Fruit fly (Drosophila melanogaster) whole organism: ENCODE results near the gene Zw10.

Experiments
- CG8478 ChIP-seq: fragments of >200 bp; optimal IDR thresholded peaks from 2 replicates; lab custom pipeline; 2018; ENCODE audit warnings: inconsistent platforms
- Dll ChIP-seq: fragments of >200 bp; optimal IDR thresholded peaks from 2 replicates; lab custom pipeline; 2017
- EcR ChIP-seq, 2 experiments: fragments of >200 bp; optimal IDR thresholded peaks; 2 replicates each; lab custom pipeline; 2017; ENCODE audit warnings: missing biosample characterization in 2 of 2, missing genetic modification characterization in 2 of 2, missing genetic modification reagents in 2 of 2
- pan ChIP-seq: fragments of >200 bp; optimal IDR thresholded peaks from 2 replicates; lab custom pipeline; 2017
- psq ChIP-seq: fragments of >200 bp; optimal IDR thresholded peaks from 2 replicates; lab custom pipeline; 2017
- usp ChIP-seq: fragments of >200 bp; optimal IDR thresholded peaks from 2 replicates; lab custom pipeline; 2017; ENCODE audit warnings: missing biosample characterization, missing genetic modification characterization, mixed read lengths

DNA sequence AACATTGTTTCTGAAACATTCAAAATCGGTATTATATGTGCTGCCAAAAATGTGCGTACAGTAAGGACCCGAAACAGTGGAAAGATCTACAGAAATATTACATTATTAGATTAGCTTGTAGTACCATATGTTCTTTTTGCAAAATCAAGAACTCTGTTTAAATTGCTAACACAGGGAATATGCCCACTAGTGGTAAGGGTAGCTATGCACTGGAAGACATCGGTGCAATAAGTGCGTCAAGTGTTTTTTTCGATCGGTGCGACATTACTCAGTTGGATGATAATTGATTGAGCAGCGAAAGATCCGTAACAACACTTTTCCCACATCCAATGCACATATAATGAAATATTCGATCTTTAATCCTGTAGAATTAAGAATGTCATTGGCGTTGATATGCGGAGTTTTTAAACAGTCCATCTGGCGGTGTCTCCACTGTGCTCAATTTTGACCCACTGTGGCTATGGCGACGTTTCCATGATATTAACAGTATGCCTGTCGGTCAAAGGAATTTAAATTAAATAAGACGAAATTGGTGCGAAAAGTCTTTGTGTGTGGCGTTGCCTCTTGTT, 31.2 kb downstream of the Zw10 start:
- no peak for TF ChIP-seq psq (lab: Kevin White, UChicago)
- no peak for TF ChIP-seq pan (lab: Kevin White, UChicago)
- TF ChIP-seq CG8478 (lab: Kevin White, UChicago), result no peak
- no peak for TF ChIP-seq usp (GFP tag; lab: Kevin White, UChicago)
- no peak for TF ChIP-seq EcR (GFP tag; optimal IDR thresholded peaks at IDR 0.05; lab: Kevin White, UChicago)
- no peak for TF ChIP-seq Dll (lab: Kevin White, UChicago)
